Fruit fly (Drosophila melanogaster): Measurements from ENCODE around the gene Tsp66E.

The Tsp66E gene

DNA sequence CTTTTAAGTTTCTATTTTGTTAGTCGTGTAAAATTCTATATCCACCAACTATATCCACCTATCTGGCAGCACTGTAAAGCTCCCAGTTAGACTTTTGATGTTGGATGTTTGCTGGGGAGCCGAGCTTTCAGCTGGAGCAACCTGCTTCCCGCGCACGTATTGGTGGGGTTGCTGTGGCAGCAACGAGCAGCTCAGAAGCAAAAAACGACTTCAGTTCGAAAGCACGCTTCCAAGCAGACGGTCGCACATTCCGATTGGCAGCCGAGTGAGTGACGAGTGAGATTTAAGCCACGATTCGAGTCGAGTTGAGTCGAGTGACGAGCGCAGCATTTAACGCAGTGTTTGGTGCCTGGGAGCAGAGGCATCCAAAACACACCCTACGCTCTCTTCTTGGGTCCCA, at the start of gene Tsp66E, which contains the start of gene mfr:
TSS of gene Tsp66E (plus strand) at position 168 of the 400 bp plus-strand sequence.
TSS of gene mfr (minus strand) at position 340 of the 400 bp plus-strand sequence.
- TF ChIP-seq CG34376 (GFP tag; optimal IDR thresholded peaks at IDR 0.05) (peak; percentile 21), Med (GFP tag) (peak; percentile 93), unc-4 (GFP tag; IDR thresholded peaks at IDR 0.05; ENCODE audit: partially characterized antibody) (peak; percentile 34), Rfx (GFP tag; IDR thresholded peaks at IDR 0.05) (peak; percentile 31; the same call in 1 of the 2 replicates), CG3838 (GFP tag; optimal IDR thresholded peaks at IDR 0.05) (peak; percentile 95), Trl (optimal IDR thresholded peaks at IDR 0.05) (peak in 1 of 2 experiments; percentile 40), Trl (GFP tag; optimal IDR thresholded peaks at IDR 0.05) (peak; percentile 39), ttk (GFP tag; IDR thresholded peaks at IDR 0.05) (0 out of 2 replicates have a peak, but pooled peaks have one; percentile 27), CG9932 (GFP tag; IDR thresholded peaks at IDR 0.05) (peak; percentile 30; the same call in 1 of the 2 replicates), chinmo (GFP tag; IDR thresholded peaks at IDR 0.05; ENCODE audit: partially characterized antibody) (peak; percentile 97), so (GFP tag; IDR thresholded peaks at IDR 0.05) (peak; percentile 30; the same call in 1 of the 3 replicates), CG33213 (GFP tag; optimal IDR thresholded peaks at IDR 0.05) (no peak), CG18599 (GFP tag; optimal IDR thresholded peaks at IDR 0.05) (peak; percentile 46), Meics (GFP tag; optimal IDR thresholded peaks at IDR 0.05) (peak; percentile 92), cwo (GFP tag; optimal IDR thresholded peaks at IDR 0.05) (peak; percentile 28), CG6791 (GFP tag; IDR thresholded peaks at IDR 0.05; ENCODE audit: partially characterized antibody) (peak; percentile 26; the same call in 1 of the 3 replicates), CG12769 (tag; optimal IDR thresholded peaks at IDR 0.05) (peak; percentile 93), sna (GFP tag; IDR thresholded peaks at IDR 0.05; ENCODE audit: partially characterized antibody) (no peak), sqz (GFP tag; optimal IDR thresholded peaks at IDR 0.05) (peak; percentile 72), Jarid2 (GFP tag; optimal IDR thresholded peaks at IDR 0.05) (peak; percentile 89), CG2116 (GFP tag; optimal IDR thresholded peaks at IDR 0.05) (no peak), rib (GFP tag; IDR thresholded peaks at IDR 0.05) (peak; percentile 52; the same call in 1 of the 2 replicates), zfh2 (GFP tag; optimal IDR thresholded peaks at IDR 0.05) (peak; percentile 2), ftz-f1 (GFP tag; optimal IDR thresholded peaks at IDR 0.05) (peak; percentile 20), B-H2 (GFP tag; optimal IDR thresholded peaks at IDR 0.05) (peak; percentile 32), CG6175 (GFP tag; IDR thresholded peaks at IDR 0.05) (peak; percentile 99), Gug (GFP tag; IDR thresholded peaks at IDR 0.05) (0 out of 4 replicates have a peak, but pooled peaks have one; percentile 1), CG16863 (GFP tag; optimal IDR thresholded peaks at IDR 0.05) (no peak), Antp (GFP tag; optimal IDR thresholded peaks at IDR 0.05) (peak; percentile 4), zfh1 (GFP tag; IDR thresholded peaks at IDR 0.05) (peak; percentile 28; the same call in 1 of the 3 replicates), CG42726 (GFP tag; IDR thresholded peaks at IDR 0.05; ENCODE audit: partially characterized antibody) (0 out of 2 replicates have a peak, but pooled peaks have one; percentile 16), stc (GFP tag; IDR thresholded peaks at IDR 0.05) (peak; percentile 47; the same call in 1 of the 2 replicates), org-1 (GFP tag; optimal IDR thresholded peaks at IDR 0.05) (no peak), bowl (GFP tag; IDR thresholded peaks at IDR 0.05) (0 out of 2 replicates have a peak, but pooled peaks have one; percentile 33), Hmr (GFP tag; optimal IDR thresholded peaks at IDR 0.05) (peak; percentile 31), wdn (GFP tag; IDR thresholded peaks at IDR 0.05) (no peak), CG5180 (GFP tag; optimal IDR thresholded peaks at IDR 0.05) (peak; percentile 75), Drgx (GFP tag; IDR thresholded peaks at IDR 0.05) (peak; percentile 35; the same call in 1 of the 2 replicates), dan (GFP tag; IDR thresholded peaks at IDR 0.05) (no peak), CG8290 (GFP tag; optimal IDR thresholded peaks at IDR 0.05) (no peak), CG8290 (tag; optimal IDR thresholded peaks at IDR 0.05) (no peak), gro (GFP tag; optimal IDR thresholded peaks at IDR 0.05) (no peak), zen2 (GFP tag; IDR thresholded peaks at IDR 0.05; ENCODE audit: partially characterized antibody) (peak; percentile 46; the same call in 1 of the 3 replicates), sr (GFP tag; IDR thresholded peaks at IDR 0.05) (0 out of 3 replicates have a peak, but pooled peaks have one; percentile 36), Atf6 (GFP tag; IDR thresholded peaks at IDR 0.05) (0 out of 2 replicates have a peak, but pooled peaks have one; percentile 25), CG4424 (GFP tag; optimal IDR thresholded peaks at IDR 0.05) (no peak), CG32532 (GFP tag; IDR thresholded peaks at IDR 0.05) (peak; percentile 42; the same call in 1 of the 2 replicates), ewg (GFP tag; optimal IDR thresholded peaks at IDR 0.05) (peak; percentile 16), gem (tag; optimal IDR thresholded peaks at IDR 0.05) (no peak)
